Worm (Caenorhabditis elegans) whole organism, young adult: Measurements from ENCODE around the gene nfya-1.

Experiments
- F37B4.10 ChIP-seq: fragments of 200-800 bp; sonication (Bioruptor generic); IDR thresholded peaks from 2 replicates; pipeline ENCODE4 v1.3.6; 2022; ENCODE audit warnings: missing genetic modification characterization, missing compliant biosample characterization
- F49E8.2 ChIP-seq: sonication (generic microtip); optimal IDR thresholded peaks from 3 replicates; lab custom pipeline; 2017; ENCODE audit warnings: missing genetic modification characterization, mild to moderate bottlenecking, missing compliant biosample characterization, antibody characterized with exemption, moderate library complexity; ENCODE audit not compliant: insufficient read depth
- F57A8.1 ChIP-seq: fragments of 200-800 bp; sonication (Bioruptor generic); optimal IDR thresholded peaks from 2 replicates; lab custom pipeline; 2018; ENCODE audit warnings: mild to moderate bottlenecking, missing genetic modification characterization, moderate library complexity, missing compliant biosample characterization
- F57C9.4 ChIP-seq: sonication (generic microtip); optimal IDR thresholded peaks from 2 replicates; lab custom pipeline; 2017; ENCODE audit warnings: mild to moderate bottlenecking, missing genetic modification characterization, missing compliant biosample characterization
- Y53G8AR.9 ChIP-seq: fragments of 200-800 bp; sonication (Bioruptor generic); conservative IDR thresholded peaks from 2 replicates; pipeline ENCODE4 v1.3.6; 2022; ENCODE audit warnings: missing genetic modification reagents, missing genetic modification characterization, missing compliant biosample characterization
- Y56A3A.18 ChIP-seq: fragments of 200-800 bp; sonication (Bioruptor generic); IDR thresholded peaks from 2 replicates; pipeline ENCODE4 v1.3.6; 2022; ENCODE audit warnings: missing genetic modification reagents, missing genetic modification characterization, missing compliant biosample characterization
- Y67H2A.10 ChIP-seq: fragments of 200-800 bp; sonication (Bioruptor generic); conservative IDR thresholded peaks from 2 replicates; pipeline ENCODE4 v1.3.6; 2022; ENCODE audit warnings: missing genetic modification reagents, missing genetic modification characterization, missing compliant biosample characterization
- Y79H2A.3 ChIP-seq: fragments of 200-800 bp; sonication (Bioruptor generic); conservative IDR thresholded peaks from 2 replicates; pipeline ENCODE4 v1.3.6; 2022; ENCODE audit warnings: missing genetic modification reagents, missing genetic modification characterization, missing compliant biosample characterization
- ZK185.1 ChIP-seq: sonication (generic microtip); optimal IDR thresholded peaks from 2 replicates; lab custom pipeline; 2016; ENCODE audit warnings: mild to moderate bottlenecking, missing genetic modification characterization, missing compliant biosample characterization; ENCODE audit not compliant: poor library complexity, severe bottlenecking
- attf-5 ChIP-seq: fragments of 200-800 bp; sonication (Bioruptor generic); optimal IDR thresholded peaks from 2 replicates; lab custom pipeline; 2018; ENCODE audit warnings: mild to moderate bottlenecking, missing genetic modification characterization, missing compliant biosample characterization
- bed-1 ChIP-seq: fragments of 200-800 bp; sonication (Bioruptor generic); IDR thresholded peaks from 2 replicates; pipeline ENCODE4 v1.3.6; 2022; ENCODE audit warnings: missing genetic modification reagents, missing genetic modification characterization, missing compliant biosample characterization
- ccch-3 ChIP-seq: fragments of 200-800 bp; sonication (Bioruptor generic); optimal IDR thresholded peaks from 2 replicates; lab custom pipeline; 2018; ENCODE audit warnings: mild to moderate bottlenecking, missing genetic modification characterization, missing compliant biosample characterization
- cebp-1 ChIP-seq, 2 experiments: fragments of 200-800 bp in 1 of 2; sonication (Bioruptor generic) in 1 of 2; sonication (generic microtip) in 1 of 2; IDR thresholded peaks in 1 of 2; optimal IDR thresholded peaks in 1 of 2; 2 replicates each; pipeline versions ENCODE4 v1.3.6 to Lab custom; 2017 to 2022; ENCODE audit warnings: missing compliant biosample characterization in 2 of 2, missing genetic modification characterization in 2 of 2, mild to moderate bottlenecking in 1 of 2, missing genetic modification reagents in 1 of 2, moderate library complexity in 1 of 2
- ceh-27 ChIP-seq: fragments of 200-800 bp; sonication (Bioruptor generic); optimal IDR thresholded peaks from 2 replicates; lab custom pipeline; 2018; ENCODE audit warnings: mild to moderate bottlenecking, missing genetic modification characterization, moderate library complexity, missing compliant biosample characterization
- ceh-40 ChIP-seq: fragments of 200-800 bp; sonication (Bioruptor generic); IDR thresholded peaks from 2 replicates; pipeline ENCODE4 v1.3.6; 2022; ENCODE audit warnings: missing genetic modification characterization, missing compliant biosample characterization
- ceh-79 ChIP-seq: sonication (generic microtip); optimal IDR thresholded peaks from 2 replicates; lab custom pipeline; 2017; ENCODE audit warnings: mild to moderate bottlenecking, missing genetic modification characterization, missing compliant biosample characterization
- dox-1 ChIP-seq: fragments of 200-800 bp; sonication (Bioruptor generic); IDR thresholded peaks from 2 replicates; pipeline ENCODE4 v1.3.6; 2022; ENCODE audit warnings: missing genetic modification reagents, missing genetic modification characterization, missing compliant biosample characterization
- egrh-3 ChIP-seq: fragments of 200-800 bp; sonication (Bioruptor generic); IDR thresholded peaks from 2 replicates; pipeline ENCODE4 v1.3.6; 2022; ENCODE audit warnings: missing genetic modification reagents, missing genetic modification characterization, missing compliant biosample characterization
- gei-17 ChIP-seq: fragments of 200-800 bp; sonication (Bioruptor generic); optimal IDR thresholded peaks from 2 replicates; lab custom pipeline; 2018; ENCODE audit warnings: mild to moderate bottlenecking, missing genetic modification characterization, missing compliant biosample characterization
- hlh-12 ChIP-seq: sonication (generic microtip); optimal IDR thresholded peaks from 2 replicates; lab custom pipeline; 2016; ENCODE audit warnings: missing genetic modification characterization, missing compliant biosample characterization
- hlh-26 ChIP-seq: fragments of 200-800 bp; sonication (Bioruptor generic); conservative IDR thresholded peaks from 2 replicates; pipeline ENCODE4 v1.3.6; 2022; ENCODE audit warnings: missing genetic modification reagents, missing genetic modification characterization, missing compliant biosample characterization
- hrde-1 ChIP-seq: sonication (generic microtip); optimal IDR thresholded peaks from 2 replicates; lab custom pipeline; 2016; ENCODE audit warnings: missing genetic modification characterization, mild to moderate bottlenecking, missing compliant biosample characterization, moderate library complexity, missing genotype, missing genetic modification reagents, borderline replicate concordance
- hsf-1 ChIP-seq: fragments of 200-800 bp; sonication (Bioruptor generic); IDR thresholded peaks from 2 replicates; pipeline ENCODE4 v1.3.6; 2022; ENCODE audit warnings: missing genetic modification reagents, missing genetic modification characterization, missing compliant biosample characterization
- lin-26 ChIP-seq: fragments of 200-800 bp; sonication (Bioruptor generic); IDR thresholded peaks from 2 replicates; pipeline ENCODE4 v1.3.6; 2022; ENCODE audit warnings: missing genetic modification reagents, missing genetic modification characterization, missing compliant biosample characterization
- lin-35 ChIP-seq, 3 experiments: fragments of 150-350 bp in 2 of 3; sonication (generic microtip) in 1 of 3; optimal IDR thresholded peaks; 2 replicates each; lab custom pipeline; 2014 to 2018; ENCODE audit warnings: missing biosample characterization in 3 of 3, missing genetic modification characterization in 3 of 3, missing genetic modification reagents in 3 of 3
- lin-40 ChIP-seq: sonication (generic microtip); optimal IDR thresholded peaks from 2 replicates; lab custom pipeline; 2016; ENCODE audit warnings: missing genetic modification characterization, mild to moderate bottlenecking, missing compliant biosample characterization, missing genotype, missing genetic modification reagents
- lir-1 ChIP-seq: fragments of 200-800 bp; sonication (Bioruptor generic); conservative IDR thresholded peaks from 2 replicates; pipeline ENCODE4 v1.3.6; 2022; ENCODE audit warnings: missing genetic modification reagents, missing genetic modification characterization, missing compliant biosample characterization
- lsl-1 ChIP-seq: fragments of 200-800 bp; sonication (Bioruptor generic); optimal IDR thresholded peaks from 2 replicates; lab custom pipeline; 2018; ENCODE audit warnings: mild to moderate bottlenecking, missing genetic modification characterization, moderate library complexity, missing compliant biosample characterization
- lsy-27 ChIP-seq: sonication (generic microtip); optimal IDR thresholded peaks from 2 replicates; lab custom pipeline; 2017; ENCODE audit warnings: missing genetic modification characterization, mild to moderate bottlenecking, missing compliant biosample characterization, antibody characterized with exemption, missing genotype, borderline replicate concordance; ENCODE audit not compliant: insufficient read depth
- madf-10 ChIP-seq: sonication (generic microtip); optimal IDR thresholded peaks from 2 replicates; lab custom pipeline; 2016; ENCODE audit warnings: mild to moderate bottlenecking, missing genetic modification characterization, missing compliant biosample characterization
- mes-4 ChIP-seq: sonication (generic microtip); optimal IDR thresholded peaks from 2 replicates; lab custom pipeline; 2016; ENCODE audit warnings: missing genotype, missing genetic modification characterization, missing compliant biosample characterization
- mxl-1 ChIP-seq: sonication (generic microtip); optimal IDR thresholded peaks from 2 replicates; lab custom pipeline; 2016; ENCODE audit warnings: missing genetic modification characterization, missing compliant biosample characterization
- nfya-2 ChIP-seq: fragments of 200-800 bp; sonication (Bioruptor generic); IDR thresholded peaks from 2 replicates; pipeline ENCODE4 v1.3.6; 2022; ENCODE audit warnings: missing genetic modification reagents, missing genetic modification characterization, missing compliant biosample characterization
- nfyb-1 ChIP-seq: fragments of 200-800 bp; sonication (Bioruptor generic); IDR thresholded peaks from 2 replicates; pipeline ENCODE4 v1.3.6; 2022; ENCODE audit warnings: missing genetic modification reagents, missing genetic modification characterization, missing compliant biosample characterization
- nhr-120 ChIP-seq: fragments of 200-800 bp; sonication (Bioruptor generic); IDR thresholded peaks from 2 replicates; pipeline ENCODE4 v1.3.6; 2022; ENCODE audit warnings: missing genetic modification characterization, missing compliant biosample characterization
- nhr-27 ChIP-seq: fragments of 200-800 bp; sonication (Bioruptor generic); optimal IDR thresholded peaks from 2 replicates; lab custom pipeline; 2018; ENCODE audit warnings: mild to moderate bottlenecking, missing genetic modification characterization, moderate library complexity, missing compliant biosample characterization
- pbrm-1 ChIP-seq: fragments of 200-800 bp; sonication (Bioruptor generic); IDR thresholded peaks from 2 replicates; pipeline ENCODE4 v1.3.6; 2022; ENCODE audit warnings: missing genetic modification reagents, missing genetic modification characterization, missing compliant biosample characterization
- sea-2 ChIP-seq: fragments of 200-800 bp; sonication (Bioruptor generic); IDR thresholded peaks from 2 replicates; pipeline ENCODE4 v1.3.6; 2022; ENCODE audit warnings: missing genetic modification characterization, missing compliant biosample characterization
- snpc-4 ChIP-seq, 5 experiments: fragments of 150-350 bp in 1 of 5; sonication (generic microtip) in 4 of 5; optimal IDR thresholded peaks; 2 replicates each; lab custom pipeline; 2014 to 2018; ENCODE audit warnings: missing genetic modification characterization in 5 of 5, missing biosample characterization in 3 of 5, antibody characterized with exemption in 2 of 5, mild to moderate bottlenecking in 2 of 5, missing compliant biosample characterization in 2 of 5, missing genotype in 2 of 5, moderate library complexity in 2 of 5, missing genetic modification reagents in 1 of 5
- tlf-1 ChIP-seq: fragments of 200-800 bp; sonication (Bioruptor generic); optimal IDR thresholded peaks from 2 replicates; lab custom pipeline; 2018; ENCODE audit warnings: mild to moderate bottlenecking, missing genetic modification characterization, missing compliant biosample characterization
- unc-62 ChIP-seq: fragments of 150-350 bp; optimal IDR thresholded peaks from 2 replicates; lab custom pipeline; 2014; ENCODE audit warnings: missing biosample characterization, missing genetic modification reagents, missing genetic modification characterization
- zim-3 ChIP-seq: sonication (generic microtip); optimal IDR thresholded peaks from 2 replicates; lab custom pipeline; 2017; ENCODE audit warnings: mild to moderate bottlenecking, missing genetic modification characterization, moderate library complexity, missing compliant biosample characterization
- ztf-25 ChIP-seq: fragments of 200-800 bp; sonication (Bioruptor generic); IDR thresholded peaks from 2 replicates; pipeline ENCODE4 v1.3.6; 2022; ENCODE audit warnings: missing genetic modification reagents, missing genetic modification characterization, missing compliant biosample characterization
- ztf-28 ChIP-seq: fragments of 200-800 bp; sonication (Bioruptor generic); IDR thresholded peaks from 2 replicates; pipeline ENCODE4 v1.3.6; 2022; ENCODE audit warnings: missing genetic modification reagents, missing genetic modification characterization, missing compliant biosample characterization
- ztf-6 ChIP-seq: fragments of 200-800 bp; sonication (Bioruptor generic); IDR thresholded peaks from 2 replicates; pipeline ENCODE4 v1.3.6; 2022; ENCODE audit warnings: missing genetic modification reagents, missing genetic modification characterization, missing compliant biosample characterization

The nfya-1 gene

ce11 chrX:11937343-11937935, 9.2 kb downstream of the nfya-1 start:
- TF ChIP-seq gei-17 (GFP tag; lab: Kevin White, UChicago) (peak; percentile 98), F37B4.10 (GFP tag; lab: Robert Waterston, UW) (0 out of 2 replicates have a peak, but pooled peaks have one; percentile 94), F57A8.1 (peak; percentile 59), nfyb-1 (peak; percentile 98), hsf-1 (GFP tag; lab: Robert Waterston, UW) (no peak; the same call in 1 of the 2 replicates), attf-5 (GFP tag; lab: Kevin White, UChicago) (peak; percentile 47), ccch-3 (peak; percentile 83), mes-4 (no peak), lsy-27 (tag; lab: Kevin White, UChicago) (no peak), nfya-2 (GFP tag; lab: Robert Waterston, UW) (no peak), Y53G8AR.9 (peak; percentile 97), lin-35 (GFP tag; optimal IDR thresholded peaks at IDR 0.05; lab: Kevin White, UChicago) (peak in 2 of 3 experiments; percentile 89 to 98), ZK185.1 (tag; lab: Kevin White, UChicago) (peak; percentile 98), nhr-120 (peak; percentile 92), pbrm-1 (peak; percentile 93), F57C9.4 (tag; lab: Kevin White, UChicago) (peak; percentile 28), sea-2 (0 out of 2 replicates have a peak, but pooled peaks have one; percentile 49), lir-1 (GFP tag; lab: Robert Waterston, UW) (peak; percentile 94), Y79H2A.3 (GFP tag; lab: Robert Waterston, UW) (no peak), ceh-40 (GFP tag; lab: Robert Waterston, UW) (0 out of 2 replicates have a peak, but pooled peaks have one; percentile 67), unc-62 (GFP tag; lab: Kevin White, UChicago) (peak; percentile 77), ztf-25 (GFP tag; lab: Robert Waterston, UW) (no peak), Y67H2A.10 (no peak; the same call in 1 of the 2 replicates), lsl-1 (GFP tag; lab: Kevin White, UChicago) (no peak), cebp-1 (GFP tag; IDR thresholded peaks at IDR 0.05; lab: Robert Waterston, UW) (peak; percentile 67; the same call in 1 of the 2 replicates), cebp-1 (tag; optimal IDR thresholded peaks at IDR 0.05; lab: Kevin White, UChicago) (peak; percentile 97), lin-40 (tag; lab: Kevin White, UChicago) (peak; percentile 100), F49E8.2 (no peak), bed-1 (GFP tag; lab: Robert Waterston, UW) (peak; percentile 90; the same call in 1 of the 2 replicates), zim-3 (tag; lab: Kevin White, UChicago) (peak; percentile 60), madf-10 (tag; lab: Kevin White, UChicago) (peak; percentile 96), ztf-6 (GFP tag; lab: Robert Waterston, UW) (peak; percentile 94), lin-26 (peak; percentile 79; the same call in 1 of the 2 replicates), hlh-26 (GFP tag; lab: Robert Waterston, UW) (no peak), egrh-3 (no peak), ceh-79 (tag; lab: Kevin White, UChicago) (peak; percentile 47), mxl-1 (no peak), hrde-1 (no peak), hlh-12 (tag; lab: Kevin White, UChicago) (no peak), snpc-4 (GFP tag; optimal IDR thresholded peaks at IDR 0.05; lab: Kevin White, UChicago) (peak; percentile 64), snpc-4 (tag; optimal IDR thresholded peaks at IDR 0.05; lab: Kevin White, UChicago) (peak; percentile 75 to 88 (median 82)), nhr-27 (tag; lab: Kevin White, UChicago) (peak; percentile 87), dox-1 (GFP tag; lab: Robert Waterston, UW) (peak; percentile 98), ceh-27 (GFP tag; lab: Kevin White, UChicago) (peak; percentile 99), ztf-28 (GFP tag; lab: Robert Waterston, UW) (no peak), tlf-1 (GFP tag; lab: Kevin White, UChicago) (peak; percentile 99), Y56A3A.18 (peak; percentile 99)
